Fruit fly (Drosophila melanogaster): ENCODE results near the gene CG3817.

Gene CG3817

dm6 chr3R:14898280-14898756 lies at the start of gene CG3817, which contains the start of gene Nup93-2:
TSS of gene CG3817 (plus strand) at chr3R:14898739.
TSS of gene Nup93-2 (minus strand) at chr3R:14898372.
- TF ChIP-seq rn (GFP tag; IDR thresholded peaks at IDR 0.05) (0 out of 2 replicates have a peak, but pooled peaks have one; percentile 15), CG8159 (tag; optimal IDR thresholded peaks at IDR 0.05) (peak; percentile 38), fd96Ca (GFP tag; IDR thresholded peaks at IDR 0.05) (peak; percentile 50; the same call in 1 of the 3 replicates), Ets98B (GFP tag; IDR thresholded peaks at IDR 0.05) (no peak; the same call in 1 of the 2 replicates), CG32121 (GFP tag; IDR thresholded peaks at IDR 0.05) (0 out of 2 replicates have a peak, but pooled peaks have one; percentile 22), CG10348 (GFP tag; IDR thresholded peaks at IDR 0.05) (no peak), CG4496 (GFP tag; IDR thresholded peaks at IDR 0.05) (0 out of 3 replicates have a peak, but pooled peaks have one; percentile 47), CG34367 (tag; optimal IDR thresholded peaks at IDR 0.05) (peak; percentile 8), CG9948 (tag; optimal IDR thresholded peaks at IDR 0.05) (peak; percentile 74), Pif1A (GFP tag; optimal IDR thresholded peaks at IDR 0.05) (no peak), Snoo (tag; optimal IDR thresholded peaks at IDR 0.05) (peak; percentile 71), Pif1B (GFP tag; optimal IDR thresholded peaks at IDR 0.05) (no peak), CG15710 (tag; optimal IDR thresholded peaks at IDR 0.05) (peak; percentile 20), CG17806 (tag; optimal IDR thresholded peaks at IDR 0.05) (peak; percentile 32), gl (tag; optimal IDR thresholded peaks at IDR 0.05) (no peak)

- peak; percentile 53 for TF ChIP-seq CG13204 (GFP tag; optimal IDR thresholded peaks at IDR 0.05)
- TF ChIP-seq fd96Ca (GFP tag; IDR thresholded peaks at IDR 0.05), result no peak
- TF ChIP-seq CG15710 (tag; optimal IDR thresholded peaks at IDR 0.05), result peak; percentile 21
- peak; percentile 2 for TF ChIP-seq CG8159 (tag; optimal IDR thresholded peaks at IDR 0.05)
- TF ChIP-seq Snoo (tag; optimal IDR thresholded peaks at IDR 0.05), result no peak
- TF ChIP-seq EcR (GFP tag; optimal IDR thresholded peaks at IDR 0.05), result peak; percentile 75
- TF ChIP-seq Ets98B (GFP tag; IDR thresholded peaks at IDR 0.05), result no peak
Observed at dm6 chr3R:14852610-14853009, 45.9 kb upstream of the CG3817 start.

dm6 chr3R:14853767-14854191 lies 44.8 kb upstream of the CG3817 start:
- TF ChIP-seq CG4496 (GFP tag; IDR thresholded peaks at IDR 0.05) (peak; percentile 86), CG8301 (tag; optimal IDR thresholded peaks at IDR 0.05) (peak; percentile 46), rn (GFP tag; IDR thresholded peaks at IDR 0.05) (no peak), CG9948 (tag; optimal IDR thresholded peaks at IDR 0.05) (no peak), CG8159 (tag; optimal IDR thresholded peaks at IDR 0.05) (no peak), CG15710 (tag; optimal IDR thresholded peaks at IDR 0.05) (no peak), fd96Ca (GFP tag; IDR thresholded peaks at IDR 0.05) (no peak), EcR (GFP tag; optimal IDR thresholded peaks at IDR 0.05) (peak; percentile 52), CG13204 (GFP tag; optimal IDR thresholded peaks at IDR 0.05) (peak; percentile 59), CG34367 (tag; optimal IDR thresholded peaks at IDR 0.05) (peak; percentile 18), Pif1B (GFP tag; optimal IDR thresholded peaks at IDR 0.05) (peak; percentile 76), CG14655 (GFP tag; optimal IDR thresholded peaks at IDR 0.05) (peak; percentile 35), Snoo (tag; optimal IDR thresholded peaks at IDR 0.05) (peak; percentile 51), CG17806 (tag; optimal IDR thresholded peaks at IDR 0.05) (peak; percentile 0), Ets98B (GFP tag; IDR thresholded peaks at IDR 0.05) (peak; percentile 74), gl (tag; optimal IDR thresholded peaks at IDR 0.05) (peak; percentile 61), CG12605 (GFP tag; IDR thresholded peaks at IDR 0.05) (peak; percentile 54), D1 (tag; optimal IDR thresholded peaks at IDR 0.05) (no peak), Pif1A (GFP tag; optimal IDR thresholded peaks at IDR 0.05) (peak; percentile 77), CG10348 (GFP tag; IDR thresholded peaks at IDR 0.05) (no peak), CG32121 (GFP tag; IDR thresholded peaks at IDR 0.05) (peak; percentile 53)

- TF ChIP-seq CG4496 (GFP tag; IDR thresholded peaks at IDR 0.05), result no peak
- no peak for TF ChIP-seq Snoo (tag; optimal IDR thresholded peaks at IDR 0.05)
- TF ChIP-seq D1 (tag; optimal IDR thresholded peaks at IDR 0.05), result no peak
- TF ChIP-seq CG12605 (GFP tag; IDR thresholded peaks at IDR 0.05), result no peak
- no peak for TF ChIP-seq CG8301 (tag; optimal IDR thresholded peaks at IDR 0.05)
- TF ChIP-seq CG15710 (tag; optimal IDR thresholded peaks at IDR 0.05), result no peak
- TF ChIP-seq CG8159 (tag; optimal IDR thresholded peaks at IDR 0.05), result no peak
- no peak for TF ChIP-seq CG9948 (tag; optimal IDR thresholded peaks at IDR 0.05)
- TF ChIP-seq CG14655 (GFP tag; optimal IDR thresholded peaks at IDR 0.05), result no peak
- no peak for TF ChIP-seq fd96Ca (GFP tag; IDR thresholded peaks at IDR 0.05)
- no peak for TF ChIP-seq Ets98B (GFP tag; IDR thresholded peaks at IDR 0.05)
- TF ChIP-seq EcR (GFP tag; optimal IDR thresholded peaks at IDR 0.05), result no peak
- TF ChIP-seq CG13204 (GFP tag; optimal IDR thresholded peaks at IDR 0.05), result no peak
- TF ChIP-seq CG17806 (tag; optimal IDR thresholded peaks at IDR 0.05), result no peak
- TF ChIP-seq Pif1A (GFP tag; optimal IDR thresholded peaks at IDR 0.05), result no peak
- TF ChIP-seq CG34367 (tag; optimal IDR thresholded peaks at IDR 0.05), result no peak
Observed at dm6 chr3R:14864819-14865218, 33.7 kb upstream of the CG3817 start.

dm6 chr3R:14873345-14873744 lies 25.2 kb upstream of the CG3817 start:
- TF ChIP-seq CG12605 (GFP tag; IDR thresholded peaks at IDR 0.05) (peak; percentile 37; the same call in 1 of the 2 replicates), rn (GFP tag; IDR thresholded peaks at IDR 0.05) (no peak)

- no peak for TF ChIP-seq CG14655 (GFP tag; optimal IDR thresholded peaks at IDR 0.05)
- no peak for TF ChIP-seq CG17806 (tag; optimal IDR thresholded peaks at IDR 0.05)
- TF ChIP-seq CG8159 (tag; optimal IDR thresholded peaks at IDR 0.05), result no peak
Observed at dm6 chr3R:14875274-14875964, 23.1 kb upstream of the CG3817 start, which contains the start of gene btsz. TSS of gene btsz (minus strand) at chr3R:14875488.
